Fruit fly (Drosophila melanogaster) whole organism, prepupa: ENCODE measurements around the gene Abcd3.
A peak's percentile ranks its signal among the peaks of the same experiment; 100 is the strongest.

Experiments used
- CG10631 ChIP-seq: fragments of 200-800 bp; sonication (Bioruptor generic); optimal IDR thresholded peaks from 2 replicates; lab custom pipeline; 2016; ENCODE audit warnings: missing biosample characterization, missing genetic modification characterization
- CG11762 ChIP-seq: fragments of 200-800 bp; sonication (Bioruptor generic); optimal IDR thresholded peaks from 3 replicates; lab custom pipeline; 2016; ENCODE audit warnings: missing biosample characterization, missing genetic modification characterization; ENCODE audit not compliant: insufficient read depth
- CG1621 ChIP-seq: fragments of 200-800 bp; sonication (Bioruptor generic); optimal IDR thresholded peaks from 3 replicates; lab custom pipeline; 2018; ENCODE audit warnings: missing biosample characterization, mild to moderate bottlenecking, missing genetic modification characterization
- CG31627 ChIP-seq: fragments of 200-800 bp; sonication (Bioruptor generic); optimal IDR thresholded peaks from 3 replicates; lab custom pipeline; 2016; ENCODE audit warnings: missing biosample characterization, missing genetic modification characterization
- CG32006 ChIP-seq: fragments of 200-800 bp; sonication (Bioruptor generic); optimal IDR thresholded peaks from 3 replicates; lab custom pipeline; 2017; ENCODE audit warnings: missing biosample characterization, mild to moderate bottlenecking, missing genetic modification characterization
- CG34406 ChIP-seq: fragments of 200-800 bp; sonication (Bioruptor generic); optimal IDR thresholded peaks from 3 replicates; lab custom pipeline; 2016; ENCODE audit warnings: missing biosample characterization, missing genetic modification characterization
- CG3919 ChIP-seq: fragments of 200-800 bp; sonication (Bioruptor generic); optimal IDR thresholded peaks from 3 replicates; lab custom pipeline; 2016; ENCODE audit warnings: missing biosample characterization, missing genetic modification characterization
- CG4318 ChIP-seq: fragments of 200-800 bp; sonication (Bioruptor generic); optimal IDR thresholded peaks from 3 replicates; lab custom pipeline; 2017; ENCODE audit warnings: missing biosample characterization, mild to moderate bottlenecking, missing genetic modification characterization
- CG6792 ChIP-seq: fragments of 200-800 bp; sonication (Bioruptor generic); optimal IDR thresholded peaks from 3 replicates; lab custom pipeline; 2016; ENCODE audit warnings: missing biosample characterization, missing genetic modification characterization
- CG6854 ChIP-seq: fragments of 200-800 bp; sonication (Bioruptor generic); optimal IDR thresholded peaks from 2 replicates; lab custom pipeline; 2017; ENCODE audit warnings: missing biosample characterization, mild to moderate bottlenecking, missing genetic modification characterization
- CG7368 ChIP-seq: fragments of 200-800 bp; sonication (Bioruptor generic); optimal IDR thresholded peaks from 3 replicates; lab custom pipeline; 2016; ENCODE audit warnings: missing biosample characterization, missing genetic modification characterization
- CG9139 ChIP-seq: fragments of 200-800 bp; sonication (Bioruptor generic); optimal IDR thresholded peaks from 3 replicates; lab custom pipeline; 2017; ENCODE audit warnings: missing biosample characterization, mild to moderate bottlenecking, missing genetic modification characterization
- Eip78C ChIP-seq: fragments of 200-800 bp; sonication (Bioruptor generic); peaks from one replicate; lab custom pipeline; 2016; ENCODE audit warnings: missing biosample characterization, missing genetic modification characterization
- Ets21C ChIP-seq: fragments of 200-800 bp; sonication (Bioruptor generic); optimal IDR thresholded peaks from 3 replicates; lab custom pipeline; 2016; ENCODE audit warnings: missing biosample characterization, missing genetic modification characterization
- Met ChIP-seq: fragments of 200-800 bp; sonication (Bioruptor generic); optimal IDR thresholded peaks from 3 replicates; lab custom pipeline; 2016; ENCODE audit warnings: missing biosample characterization, missing genetic modification characterization
- Smox ChIP-seq: fragments of 200-800 bp; sonication (Bioruptor generic); optimal IDR thresholded peaks from 3 replicates; lab custom pipeline; 2016; ENCODE audit warnings: missing biosample characterization, missing genetic modification characterization
- Sox102F ChIP-seq: fragments of 200-800 bp; sonication (Bioruptor generic); optimal IDR thresholded peaks from 2 replicates; lab custom pipeline; 2016; ENCODE audit warnings: missing biosample characterization, mild to moderate bottlenecking, missing genetic modification characterization
- Sox14 ChIP-seq: fragments of 200-800 bp; sonication (Bioruptor generic); optimal IDR thresholded peaks from 3 replicates; lab custom pipeline; 2016; ENCODE audit warnings: missing biosample characterization, missing genetic modification characterization
- Sox15 ChIP-seq: fragments of 200-800 bp; sonication (Bioruptor generic); optimal IDR thresholded peaks from 3 replicates; lab custom pipeline; 2016; ENCODE audit warnings: missing biosample characterization, missing genetic modification characterization
- achi ChIP-seq: fragments of 200-800 bp; sonication (Bioruptor generic); optimal IDR thresholded peaks from 3 replicates; lab custom pipeline; 2016; ENCODE audit warnings: missing biosample characterization, missing genetic modification characterization
- cyc ChIP-seq: fragments of 200-800 bp; sonication (Bioruptor generic); optimal IDR thresholded peaks from 3 replicates; lab custom pipeline; 2016; ENCODE audit warnings: missing biosample characterization, missing genetic modification characterization
- dsx ChIP-seq: fragments of 200-800 bp; optimal IDR thresholded peaks from 3 replicates; lab custom pipeline; 2019; ENCODE audit warnings: missing biosample characterization, mild to moderate bottlenecking, missing genetic modification characterization, moderate library complexity; ENCODE audit not compliant: poor library complexity, severe bottlenecking
- eg ChIP-seq: fragments of 200-800 bp; sonication (Bioruptor generic); IDR thresholded peaks from 3 replicates; pipeline ENCODE4 v1.3.6; 2022; ENCODE audit warnings: missing biosample characterization, missing genetic modification characterization
- esn ChIP-seq: fragments of 200-800 bp; sonication (Bioruptor generic); optimal IDR thresholded peaks from 2 replicates; lab custom pipeline; 2016; ENCODE audit warnings: missing biosample characterization, mild to moderate bottlenecking, missing genetic modification characterization, moderate library complexity
- fd59A ChIP-seq: fragments of 200-800 bp; sonication (Bioruptor generic); optimal IDR thresholded peaks from 2 replicates; lab custom pipeline; 2017; ENCODE audit warnings: missing biosample characterization, mild to moderate bottlenecking, missing genetic modification characterization, missing genetic modification reagents
- fkh ChIP-seq: fragments of 200-800 bp; sonication (Bioruptor generic); optimal IDR thresholded peaks from 3 replicates; lab custom pipeline; 2017; ENCODE audit warnings: missing biosample characterization, mild to moderate bottlenecking, missing genetic modification characterization, moderate library complexity
- lz ChIP-seq: fragments of 200-800 bp; sonication (Bioruptor generic); optimal IDR thresholded peaks from 3 replicates; lab custom pipeline; 2016; ENCODE audit warnings: missing biosample characterization, missing genetic modification characterization
- net ChIP-seq: fragments of 200-800 bp; sonication (Bioruptor generic); optimal IDR thresholded peaks from 3 replicates; lab custom pipeline; 2016; ENCODE audit warnings: missing biosample characterization, missing genetic modification characterization
- pdm3 ChIP-seq: fragments of 200-800 bp; sonication (Bioruptor generic); optimal IDR thresholded peaks from 3 replicates; lab custom pipeline; 2016; ENCODE audit warnings: missing biosample characterization, missing genetic modification characterization
- spab ChIP-seq: fragments of 200-800 bp; sonication (Bioruptor generic); optimal IDR thresholded peaks from 2 replicates; lab custom pipeline; 2017; ENCODE audit warnings: missing biosample characterization, mild to moderate bottlenecking, missing genetic modification characterization, missing genetic modification reagents
- svp ChIP-seq: fragments of 200-800 bp; sonication (Bioruptor generic); peaks from one replicate; lab custom pipeline; 2016; ENCODE audit warnings: missing biosample characterization, missing genetic modification characterization

Abcd3 gene

dm6 chrX:19704083-19704482, 46.5 kb upstream of the Abcd3 start, which contains the start of the genes CG14230 and CG14232:
TSS of gene CG14230 (plus strand) at chrX:19704176.
TSS of gene CG14232 (minus strand) at chrX:19704259.
- peak; percentile 13 for TF ChIP-seq esn (GFP tag; lab: Kevin White, UChicago)
- TF ChIP-seq CG1621 (tag; lab: Kevin White, UChicago): peak; percentile 43
- TF ChIP-seq CG11762 (GFP tag; lab: Kevin White, UChicago): no peak
- TF ChIP-seq Sox15: no peak
- TF ChIP-seq Sox14 (GFP tag; lab: Kevin White, UChicago): peak; percentile 56
- no peak for TF ChIP-seq CG7368 (GFP tag; lab: Kevin White, UChicago)
- TF ChIP-seq Eip78C (GFP tag; lab: Kevin White, UChicago): peak; percentile 66
- no peak for TF ChIP-seq eg
- peak; percentile 12 for TF ChIP-seq achi (GFP tag; lab: Kevin White, UChicago)
- TF ChIP-seq lz: peak; percentile 1
- TF ChIP-seq CG3919 (GFP tag; lab: Kevin White, UChicago): no peak
- TF ChIP-seq CG9139 (GFP tag; lab: Kevin White, UChicago): no peak

- TF ChIP-seq CG4318 (GFP tag; lab: Kevin White, UChicago) (no peak), lz (no peak), CG6854 (no peak), achi (GFP tag; lab: Kevin White, UChicago) (no peak), Smox (GFP tag; lab: Kevin White, UChicago) (no peak), Sox102F (no peak), spab (GFP tag; lab: Kevin White, UChicago) (no peak), fkh (no peak), fd59A (no peak), Met (GFP tag; lab: Kevin White, UChicago) (no peak), CG32006 (GFP tag; lab: Kevin White, UChicago) (no peak), eg (no peak), net (GFP tag; lab: Kevin White, UChicago) (no peak), CG11762 (GFP tag; lab: Kevin White, UChicago) (no peak), Sox14 (GFP tag; lab: Kevin White, UChicago) (no peak), pdm3 (no peak), Ets21C (GFP tag; lab: Kevin White, UChicago) (no peak), CG34406 (GFP tag; lab: Kevin White, UChicago) (no peak), cyc (GFP tag; lab: Kevin White, UChicago) (no peak), CG31627 (GFP tag; lab: Kevin White, UChicago) (no peak)
Observed at dm6 chrX:19711936-19712335, 38.6 kb upstream of the Abcd3 start.

DNA sequence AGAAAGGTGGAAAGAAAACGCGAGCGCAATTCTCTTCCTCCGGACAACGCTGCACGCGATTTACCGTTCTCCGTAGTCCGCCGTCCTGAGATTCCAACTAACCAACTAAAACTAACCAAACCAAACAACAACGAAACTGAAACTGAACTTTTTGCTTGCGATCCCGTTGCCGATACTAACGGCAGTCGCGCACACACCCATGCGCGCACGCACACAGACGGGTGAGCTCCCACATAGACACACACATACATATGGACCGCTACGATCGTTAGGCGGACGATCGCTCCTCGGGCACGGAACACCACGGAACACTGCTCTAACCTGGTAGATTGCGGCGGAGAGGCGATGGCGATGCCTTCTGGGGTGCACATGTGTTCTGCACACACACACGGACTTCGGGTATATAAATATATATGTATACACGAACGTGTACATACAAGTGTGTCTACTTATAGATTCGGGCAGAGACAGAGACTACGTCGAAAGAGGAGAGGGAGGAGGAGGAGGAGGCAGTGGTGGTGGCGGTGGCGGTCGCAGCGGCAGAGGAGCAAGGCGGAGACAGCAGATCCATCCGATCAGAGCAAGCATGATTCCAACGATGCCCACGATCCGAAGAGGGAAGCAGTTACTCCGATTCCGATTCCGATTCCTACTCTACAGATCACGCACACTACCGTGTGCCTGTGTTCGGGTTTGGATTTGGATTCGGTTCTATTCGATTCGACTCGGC, 37.5 kb upstream of the Abcd3 start, which contains the start of gene meso18E:
Gene meso18E (minus strand): TSS at position 148 of the 730 bp plus-strand sequence.
- no peak for TF ChIP-seq CG6792 (GFP tag; lab: Kevin White, UChicago)
- TF ChIP-seq Eip78C (GFP tag; lab: Kevin White, UChicago): peak; percentile 40
- TF ChIP-seq eg: 0 out of 3 replicates have a peak, but pooled peaks have one; percentile 7
- TF ChIP-seq svp (GFP tag; lab: Kevin White, UChicago): peak; percentile 79
- no peak for TF ChIP-seq CG11762 (GFP tag; lab: Kevin White, UChicago)

DNA sequence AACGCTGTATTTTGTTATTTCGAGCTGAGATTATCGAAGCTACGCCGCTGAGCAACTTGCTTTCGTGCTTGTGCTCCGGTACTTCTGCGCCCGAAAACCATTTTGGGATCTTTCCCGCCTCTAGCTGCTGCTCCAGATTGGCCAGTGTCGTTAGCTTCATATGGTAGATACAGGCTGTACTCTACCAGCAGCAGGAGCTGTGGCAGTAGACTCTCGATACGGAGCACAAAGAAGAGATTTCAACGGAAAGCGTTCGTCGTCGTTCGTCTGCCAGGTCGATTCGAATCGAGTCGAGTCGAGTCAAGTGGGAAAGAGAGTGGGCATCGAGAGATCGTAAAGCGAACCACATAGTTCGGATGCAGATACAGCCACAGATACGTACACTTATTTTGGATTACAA, 35.8 kb upstream of the Abcd3 start:
- no peak for TF ChIP-seq dsx (GFP tag; lab: Kevin White, UChicago)
- TF ChIP-seq svp (GFP tag; lab: Kevin White, UChicago): peak; percentile 71
- TF ChIP-seq CG6792 (GFP tag; lab: Kevin White, UChicago): no peak

DNA sequence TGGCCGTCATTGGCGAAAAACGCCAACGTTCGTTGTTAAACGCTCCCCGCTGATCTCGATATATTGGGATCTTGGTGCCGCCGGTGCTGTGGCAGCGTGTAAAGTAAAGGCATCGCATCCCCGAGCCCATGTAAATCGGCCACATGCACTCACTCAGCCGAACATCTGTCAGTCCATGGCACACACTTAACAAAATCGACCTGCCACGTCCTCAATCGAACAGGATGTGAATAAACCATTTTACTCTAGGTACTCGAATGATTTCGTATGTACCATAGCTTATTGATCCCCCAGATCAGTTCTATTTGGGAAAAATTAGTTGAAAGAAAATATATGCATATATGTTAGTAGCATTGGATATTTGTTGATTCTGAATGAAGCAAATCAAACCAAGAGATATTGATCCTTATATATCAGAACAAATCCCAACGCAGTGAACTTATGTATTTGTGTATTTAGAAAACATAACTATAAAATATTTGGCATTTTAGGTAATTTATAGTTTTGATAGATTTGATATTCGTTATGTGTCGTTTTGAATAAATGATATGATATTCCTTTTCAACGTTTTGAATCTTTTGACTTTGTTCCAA, 34.1 kb upstream of the Abcd3 start:
- no peak for TF ChIP-seq Sox102F
- TF ChIP-seq Eip78C (GFP tag; lab: Kevin White, UChicago): peak; percentile 40
- peak; percentile 5 for TF ChIP-seq CG10631 (GFP tag; lab: Kevin White, UChicago)
- peak; percentile 45 for TF ChIP-seq svp (GFP tag; lab: Kevin White, UChicago)
